Worm (Caenorhabditis elegans): Measurements from ENCODE around the gene cest-10.

ce11 chrIV:7166553-7166952, 13.8 kb upstream of the cest-10 start, which contains the start of gene C42D4.18:
- TF ChIP-seq zag-1 (tag; optimal IDR thresholded peaks at IDR 0.05), result no peak
- no peak for TF ChIP-seq nhr-28 (tag; optimal IDR thresholded peaks at IDR 0.05)
- TF ChIP-seq pqm-1 (tag; optimal IDR thresholded peaks at IDR 0.05), result no peak
- TF ChIP-seq egl-27 (tag; optimal IDR thresholded peaks at IDR 0.05), result no peak
- no peak for TF ChIP-seq nhr-6 (tag; optimal IDR thresholded peaks at IDR 0.05)
- peak; percentile 86 for TF ChIP-seq hlh-30 (tag; optimal IDR thresholded peaks at IDR 0.05; ENCODE audit: insufficient read depth)
- TF ChIP-seq daf-12 (tag; optimal IDR thresholded peaks at IDR 0.05), result no peak
- TF ChIP-seq lin-13 (GFP tag; optimal IDR thresholded peaks at IDR 0.05), result no peak
- no peak for TF ChIP-seq nhr-237 (tag; optimal IDR thresholded peaks at IDR 0.05)
- TF ChIP-seq lin-15B (tag; optimal IDR thresholded peaks at IDR 0.05), result no peak
- TF ChIP-seq mdt-29 (GFP tag; IDR thresholded peaks at IDR 0.05), result no peak
- no peak for TF ChIP-seq ceh-20 (GFP tag; IDR thresholded peaks at IDR 0.05)
